Worm (Caenorhabditis elegans) whole organism, mixed stage, embryonic: Measurements from ENCODE around the gene T02C1.2.

Source experiments
- bed-3 ChIP-seq: fragments of 200-800 bp; sonication (Bioruptor generic); optimal IDR thresholded peaks from 3 replicates; lab custom pipeline; 2018; ENCODE audit warnings: mild to moderate bottlenecking, missing genetic modification characterization, moderate library complexity, missing compliant biosample characterization
- blmp-1 ChIP-seq: fragments of 150-350 bp; optimal IDR thresholded peaks from 2 replicates; lab custom pipeline; 2014; ENCODE audit warnings: missing biosample characterization, missing genetic modification characterization
- ceh-39 ChIP-seq: fragments of 150-350 bp; optimal IDR thresholded peaks from 2 replicates; lab custom pipeline; 2014; ENCODE audit warnings: missing biosample characterization, missing genetic modification characterization
- ceh-43 ChIP-seq: fragments of 200-800 bp; sonication (Bioruptor generic); optimal IDR thresholded peaks from 2 replicates; lab custom pipeline; 2018; ENCODE audit warnings: mild to moderate bottlenecking, missing genetic modification characterization, moderate library complexity, missing compliant biosample characterization
- ceh-83 ChIP-seq: fragments of 200-800 bp; sonication (Bioruptor generic); optimal IDR thresholded peaks from 2 replicates; lab custom pipeline; 2018; ENCODE audit warnings: mild to moderate bottlenecking, missing genetic modification characterization, missing compliant biosample characterization
- ces-1 ChIP-seq: fragments of 150-350 bp; optimal IDR thresholded peaks from 2 replicates; lab custom pipeline; 2014; ENCODE audit warnings: missing biosample characterization, missing genetic modification reagents, missing genetic modification characterization
- cnd-1 ChIP-seq: fragments of 200-800 bp; sonication (Bioruptor generic); optimal IDR thresholded peaks from 2 replicates; lab custom pipeline; 2018; ENCODE audit warnings: mild to moderate bottlenecking, missing genetic modification characterization, missing compliant biosample characterization
- elt-1 ChIP-seq: sonication (generic microtip); optimal IDR thresholded peaks from 2 replicates; lab custom pipeline; 2017; ENCODE audit warnings: missing genetic modification characterization, mild to moderate bottlenecking, missing compliant biosample characterization, antibody characterized with exemption, moderate library complexity, borderline replicate concordance; ENCODE audit not compliant: insufficient read depth
- elt-3 ChIP-seq: fragments of 150-350 bp; optimal IDR thresholded peaks from 2 replicates; lab custom pipeline; 2014; ENCODE audit warnings: missing biosample characterization, missing genetic modification characterization
- flh-1 ChIP-seq: fragments of 200-800 bp; sonication (Bioruptor generic); optimal IDR thresholded peaks from 2 replicates; lab custom pipeline; 2018; ENCODE audit warnings: mild to moderate bottlenecking, missing genetic modification characterization, moderate library complexity, missing compliant biosample characterization
- ham-2 ChIP-seq: fragments of 200-800 bp; sonication (Bioruptor generic); optimal IDR thresholded peaks from 2 replicates; lab custom pipeline; 2018; ENCODE audit warnings: mild to moderate bottlenecking, missing genetic modification characterization, missing compliant biosample characterization
- lin-13 ChIP-seq: fragments of 150-350 bp; optimal IDR thresholded peaks from 2 replicates; lab custom pipeline; 2014; ENCODE audit warnings: missing biosample characterization, missing genetic modification characterization
- lin-32 ChIP-seq: fragments of 200-800 bp; sonication (Bioruptor generic); optimal IDR thresholded peaks from 2 replicates; lab custom pipeline; 2018; ENCODE audit warnings: mild to moderate bottlenecking, missing genetic modification characterization, missing compliant biosample characterization
- lsy-2 ChIP-seq: fragments of 150-350 bp; optimal IDR thresholded peaks from 2 replicates; lab custom pipeline; 2014; ENCODE audit warnings: missing biosample characterization, missing genetic modification characterization
- mab-5 ChIP-seq: fragments of 150-350 bp; optimal IDR thresholded peaks from 2 replicates; lab custom pipeline; 2014; ENCODE audit warnings: missing biosample characterization, missing genetic modification characterization
- mep-1 ChIP-seq: fragments of 150-350 bp; optimal IDR thresholded peaks from 2 replicates; lab custom pipeline; 2017; ENCODE audit warnings: missing biosample characterization, missing genetic modification reagents, missing genetic modification characterization, inconsistent platforms
- mls-2 ChIP-seq: sonication (generic microtip); optimal IDR thresholded peaks from 2 replicates; lab custom pipeline; 2016; ENCODE audit warnings: mild to moderate bottlenecking, missing genetic modification characterization, moderate library complexity, missing compliant biosample characterization
- nhr-12 ChIP-seq: fragments of 150-350 bp; optimal IDR thresholded peaks from 2 replicates; lab custom pipeline; 2014; ENCODE audit warnings: missing biosample characterization, missing genetic modification characterization
- nhr-2 ChIP-seq: fragments of 150-350 bp; optimal IDR thresholded peaks from 2 replicates; lab custom pipeline; 2014; ENCODE audit warnings: missing biosample characterization, missing genetic modification characterization
- nhr-28 ChIP-seq: fragments of 150-350 bp; optimal IDR thresholded peaks from 2 replicates; lab custom pipeline; 2014; ENCODE audit warnings: missing biosample characterization, missing genetic modification characterization
- nhr-76 ChIP-seq: sonication (generic microtip); optimal IDR thresholded peaks from 2 replicates; lab custom pipeline; 2017; ENCODE audit warnings: missing biosample characterization, missing genetic modification characterization
- pha-4 ChIP-seq: fragments of 150-350 bp; optimal IDR thresholded peaks from 2 replicates; lab custom pipeline; 2018; ENCODE audit warnings: missing biosample characterization, missing genetic modification reagents, missing genetic modification characterization
- sem-2 ChIP-seq: fragments of 200-800 bp; sonication (Bioruptor generic); optimal IDR thresholded peaks from 2 replicates; lab custom pipeline; 2018; ENCODE audit warnings: mild to moderate bottlenecking, missing genetic modification characterization, missing compliant biosample characterization
- tbx-8 ChIP-seq: fragments of 200-800 bp; sonication (Bioruptor generic); optimal IDR thresholded peaks from 2 replicates; lab custom pipeline; 2018; ENCODE audit warnings: mild to moderate bottlenecking, missing genetic modification characterization, moderate library complexity, missing compliant biosample characterization
- unc-120 ChIP-seq: sonication (generic microtip); optimal IDR thresholded peaks from 2 replicates; lab custom pipeline; 2017; ENCODE audit warnings: missing genetic modification characterization, missing compliant biosample characterization; ENCODE audit not compliant: poor library complexity, severe bottlenecking
- unc-39 ChIP-seq: fragments of 150-350 bp; optimal IDR thresholded peaks from 2 replicates; lab custom pipeline; 2014; ENCODE audit warnings: missing biosample characterization, missing genetic modification characterization
- unc-62 ChIP-seq: fragments of 150-350 bp; optimal IDR thresholded peaks from 2 replicates; lab custom pipeline; 2014; ENCODE audit warnings: missing biosample characterization, missing genetic modification reagents, missing genetic modification characterization
- zip-8 ChIP-seq: fragments of 150-350 bp; optimal IDR thresholded peaks from 2 replicates; lab custom pipeline; 2014; ENCODE audit warnings: missing biosample characterization, missing genetic modification characterization
- ztf-11 ChIP-seq: fragments of 150-350 bp; optimal IDR thresholded peaks from 2 replicates; lab custom pipeline; 2014; ENCODE audit warnings: missing biosample characterization, missing genetic modification characterization

The T02C1.2 gene

ce11 chrIII:9250729-9251128 is at the start of gene T02C1.2:
Gene T02C1.2, plus strand, starts transcription at chrIII:9251029.
- TF ChIP-seq nhr-2 (tag; lab: Kevin White, UChicago) (no peak), ces-1 (peak; percentile 6)

DNA sequence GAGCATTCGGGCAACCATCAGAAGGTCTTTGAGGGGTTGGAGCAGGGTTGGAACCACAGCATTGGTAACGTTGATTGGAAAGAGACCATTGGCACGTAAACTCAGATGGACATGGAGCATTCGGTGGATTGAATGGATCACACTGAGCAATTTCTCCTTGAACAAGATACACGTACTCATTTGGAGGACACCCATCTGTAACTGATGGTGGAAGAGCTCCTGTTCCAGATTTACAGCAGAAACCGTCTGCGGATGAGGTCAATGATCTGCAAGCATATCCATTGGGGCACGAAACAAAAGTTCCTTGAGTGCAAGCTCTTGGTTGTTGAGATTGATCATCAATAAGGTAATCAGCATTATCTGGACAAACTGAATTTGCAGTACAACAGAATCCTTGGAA is 48.9 kb upstream of the T02C1.2 start:
- TF ChIP-seq unc-62 (no peak), blmp-1 (tag; lab: Kevin White, UChicago) (no peak), ceh-43 (GFP tag; lab: Kevin White, UChicago) (no peak), ceh-83 (no peak), unc-120 (tag; lab: Kevin White, UChicago) (no peak), mab-5 (tag; lab: Kevin White, UChicago) (no peak), mep-1 (no peak), nhr-28 (no peak), sem-2 (GFP tag; lab: Kevin White, UChicago) (no peak)
- TF ChIP-seq, all 35 proteins: peak for 0

DNA sequence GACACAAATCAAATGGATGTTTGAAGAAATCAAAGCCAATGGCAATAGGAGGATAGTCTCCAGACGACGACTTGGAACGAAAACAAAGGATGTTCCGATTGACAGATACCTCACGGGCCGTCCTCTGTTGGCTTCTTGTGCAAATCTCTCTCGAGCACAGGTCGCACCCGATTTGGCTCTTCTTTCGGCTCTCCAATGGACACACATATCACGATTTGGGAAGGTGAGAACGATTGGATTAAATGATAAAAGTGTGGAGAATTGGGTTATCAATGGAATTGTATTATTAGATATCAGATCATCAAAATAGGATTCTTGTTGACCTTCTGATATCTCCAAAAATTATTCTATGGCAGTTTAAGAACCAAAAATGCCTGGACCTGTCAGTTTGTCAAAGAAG is 44.6 kb upstream of the T02C1.2 start, which contains the start of gene ZC84.1:
ZC84.1 (minus strand) TSS at position 101 of the 400 bp plus-strand sequence.
- TF ChIP-seq cnd-1 (tag; lab: Kevin White, UChicago), result no peak
- TF ChIP-seq mls-2, result no peak
- TF ChIP-seq blmp-1 (tag; lab: Kevin White, UChicago), result no peak
- no peak for TF ChIP-seq nhr-12 (tag; lab: Kevin White, UChicago)
- no peak for TF ChIP-seq ceh-39 (tag; lab: Kevin White, UChicago)
- no peak for TF ChIP-seq nhr-2 (tag; lab: Kevin White, UChicago)
- no peak for TF ChIP-seq bed-3 (GFP tag; lab: Kevin White, UChicago)
- no peak for TF ChIP-seq lsy-2 (tag; lab: Kevin White, UChicago)
- TF ChIP-seq ceh-43 (GFP tag; lab: Kevin White, UChicago), result no peak

- TF ChIP-seq tbx-8 (GFP tag; lab: Kevin White, UChicago) (no peak), elt-1 (tag; lab: Kevin White, UChicago) (no peak), lin-13 (tag; lab: Kevin White, UChicago) (no peak), unc-120 (tag; lab: Kevin White, UChicago) (no peak), unc-62 (no peak), ceh-39 (tag; lab: Kevin White, UChicago) (no peak), bed-3 (GFP tag; lab: Kevin White, UChicago) (no peak), flh-1 (GFP tag; lab: Kevin White, UChicago) (no peak), blmp-1 (tag; lab: Kevin White, UChicago) (no peak), ztf-11 (no peak), elt-3 (tag; lab: Kevin White, UChicago) (no peak)
Measured at ce11 chrIII:9215367-9215766, 35.5 kb upstream of the T02C1.2 start, which contains the start of gene npr-29. Gene npr-29, minus strand, starts transcription at chrIII:9215467.

DNA sequence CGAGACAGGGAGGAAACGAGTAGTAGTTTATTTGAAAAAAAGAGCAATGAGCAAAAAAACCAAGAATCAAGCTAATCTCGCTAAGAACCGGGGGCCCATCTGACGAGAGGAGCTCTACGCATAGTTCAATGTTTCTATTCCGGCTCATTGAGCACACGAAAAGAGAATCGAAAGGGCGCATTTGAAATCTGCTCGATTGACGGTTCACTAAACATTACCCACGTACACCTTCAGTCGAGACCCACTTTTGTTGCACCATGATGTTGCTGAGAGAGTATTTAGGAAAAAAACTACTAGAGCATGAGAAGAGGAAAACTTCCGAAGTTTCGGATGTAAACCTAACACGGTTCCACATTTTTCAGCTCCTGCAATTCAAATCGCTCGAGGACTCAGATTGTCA is 25.8 kb upstream of the T02C1.2 start:
- TF ChIP-seq unc-62, result no peak
- TF ChIP-seq ceh-83, result peak; percentile 68

DNA sequence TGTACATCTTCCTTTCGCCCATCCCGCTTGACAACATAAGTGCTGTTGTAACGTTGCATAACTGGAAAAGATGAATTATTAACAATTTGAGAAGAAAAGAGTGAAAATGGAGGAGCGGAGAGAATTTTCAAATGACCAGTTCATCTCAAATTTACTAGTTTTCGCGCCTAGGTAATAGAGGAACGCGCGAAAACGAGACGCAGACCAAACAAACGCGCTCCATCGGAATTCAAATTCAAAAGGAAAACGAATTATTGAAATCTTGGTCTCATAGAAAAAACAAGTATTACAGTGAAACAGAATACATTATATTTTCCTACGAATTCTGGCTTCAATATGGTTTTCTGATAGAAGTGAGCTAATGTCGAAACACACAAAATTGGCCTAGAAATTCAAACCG is 22.6 kb upstream of the T02C1.2 start:
- no peak for TF ChIP-seq pha-4 (tag; lab: Kevin White, UChicago)
- no peak for TF ChIP-seq mab-5 (tag; lab: Kevin White, UChicago)
- TF ChIP-seq mep-1, result peak; percentile 24
- no peak for TF ChIP-seq blmp-1 (tag; lab: Kevin White, UChicago)
- TF ChIP-seq lin-13 (tag; lab: Kevin White, UChicago), result peak; percentile 10

DNA sequence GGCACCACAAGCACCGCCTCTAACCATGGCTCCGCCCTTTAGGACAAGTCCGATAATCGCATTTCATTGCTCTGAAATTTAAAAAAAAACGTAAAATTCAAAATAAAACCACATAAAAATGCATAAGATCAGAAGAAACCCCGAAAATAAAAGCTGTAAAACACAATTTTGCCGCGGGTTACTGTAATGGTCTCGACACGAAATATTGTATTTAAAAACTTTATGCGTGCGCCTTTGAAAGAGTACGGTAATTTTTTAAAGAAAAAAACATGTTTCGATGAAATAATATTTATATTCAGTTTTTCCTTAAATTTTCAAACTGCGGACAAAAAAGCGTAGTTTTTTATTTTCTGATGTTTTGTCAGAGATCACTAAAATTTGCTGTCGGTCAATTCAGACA is 22.1 kb upstream of the T02C1.2 start, which contains the start of gene rnr-1:
rnr-1 (minus strand) TSS at position 77 of the 400 bp plus-strand sequence.
- no peak for TF ChIP-seq elt-3 (tag; lab: Kevin White, UChicago)
- no peak for TF ChIP-seq nhr-2 (tag; lab: Kevin White, UChicago)
- TF ChIP-seq mab-5 (tag; lab: Kevin White, UChicago), result no peak
- no peak for TF ChIP-seq lin-32
- TF ChIP-seq elt-1 (tag; lab: Kevin White, UChicago), result no peak
- no peak for TF ChIP-seq ham-2 (GFP tag; lab: Kevin White, UChicago)
- no peak for TF ChIP-seq zip-8 (tag; lab: Kevin White, UChicago)
- TF ChIP-seq cnd-1 (tag; lab: Kevin White, UChicago), result no peak
- TF ChIP-seq ceh-39 (tag; lab: Kevin White, UChicago), result no peak
- no peak for TF ChIP-seq lsy-2 (tag; lab: Kevin White, UChicago)
- TF ChIP-seq ces-1, result no peak
- no peak for TF ChIP-seq flh-1 (GFP tag; lab: Kevin White, UChicago)
- no peak for TF ChIP-seq tbx-8 (GFP tag; lab: Kevin White, UChicago)
- no peak for TF ChIP-seq mls-2
- TF ChIP-seq sem-2 (GFP tag; lab: Kevin White, UChicago), result no peak
- no peak for TF ChIP-seq lin-13 (tag; lab: Kevin White, UChicago)
- no peak for TF ChIP-seq unc-39
- TF ChIP-seq nhr-76 (tag; lab: Kevin White, UChicago), result no peak
